Worm (Caenorhabditis elegans): Measurements from ENCODE around the gene C14C10.10.

ce11 chrV:12601835-12602234 is 2.9 kb upstream of the C14C10.10 start:
- no peak for TF ChIP-seq unc-62 (GFP tag; optimal IDR thresholded peaks at IDR 0.05)
- TF ChIP-seq snpc-4 (tag; optimal IDR thresholded peaks at IDR 0.05), result no peak
- TF ChIP-seq ztf-11 (tag; optimal IDR thresholded peaks at IDR 0.05), result no peak
- TF ChIP-seq zag-1 (tag; optimal IDR thresholded peaks at IDR 0.05), result no peak
- TF ChIP-seq nhr-77 (tag; optimal IDR thresholded peaks at IDR 0.05), result no peak
- no peak for TF ChIP-seq nhr-76 (tag; optimal IDR thresholded peaks at IDR 0.05)
- no peak for TF ChIP-seq nhr-28 (tag; optimal IDR thresholded peaks at IDR 0.05)
- TF ChIP-seq ceh-82 (tag; optimal IDR thresholded peaks at IDR 0.05), result no peak
- TF ChIP-seq mdl-1 (tag; optimal IDR thresholded peaks at IDR 0.05), result no peak
- TF ChIP-seq ZK546.5 (tag; optimal IDR thresholded peaks at IDR 0.05), result no peak
- no peak for TF ChIP-seq nhr-11 (tag; optimal IDR thresholded peaks at IDR 0.05)

Data from whole organism, L3 larva.